Fruit fly (Drosophila melanogaster) whole organism, wandering third instar larva: ENCODE data around the gene fuss.

ENCODE experiments used
- Abd-B ChIP-seq: fragments of >200 bp; optimal IDR thresholded peaks from 2 replicates; lab custom pipeline; 2017; ENCODE audit warnings: missing biosample characterization, missing genetic modification characterization
- CG32264 ChIP-seq: fragments of 200-800 bp; sonication (Bioruptor generic); optimal IDR thresholded peaks from 2 replicates; lab custom pipeline; 2016; ENCODE audit warnings: missing biosample characterization, missing genetic modification characterization
- Hr78 ChIP-seq: fragments of >200 bp; optimal IDR thresholded peaks from 2 replicates; lab custom pipeline; 2017; ENCODE audit warnings: missing biosample characterization, missing genetic modification characterization
- Myc ChIP-seq: fragments of >200 bp; optimal IDR thresholded peaks from 2 replicates; lab custom pipeline; 2017
- OdsH ChIP-seq: fragments of 200-800 bp; sonication (Bioruptor generic); optimal IDR thresholded peaks from 2 replicates; lab custom pipeline; 2016; ENCODE audit warnings: missing biosample characterization, mild to moderate bottlenecking, missing genetic modification characterization
- Sp1 ChIP-seq: fragments of 200-800 bp; sonication (Bioruptor generic); optimal IDR thresholded peaks from 3 replicates; lab custom pipeline; 2019; ENCODE audit warnings: missing biosample characterization, mild to moderate bottlenecking, missing genetic modification characterization, moderate library complexity
- Vsx2 ChIP-seq: fragments of 200-300, 225-300 bp; sonication (Bioruptor generic); optimal IDR thresholded peaks from 2 replicates; lab custom pipeline; 2018; ENCODE audit warnings: missing biosample characterization, missing genetic modification characterization; ENCODE audit not compliant: partially characterized antibody
- br ChIP-seq: fragments of 200-800 bp; sonication (Bioruptor generic); optimal IDR thresholded peaks from 2 replicates; lab custom pipeline; 2016; ENCODE audit warnings: missing biosample characterization, missing genetic modification characterization
- brk ChIP-seq: fragments of 200-800 bp; sonication (Bioruptor generic); optimal IDR thresholded peaks from 2 replicates; lab custom pipeline; 2016; ENCODE audit warnings: missing biosample characterization, mild to moderate bottlenecking, missing genetic modification characterization
- fru ChIP-seq: fragments of 200-800 bp; sonication (Bioruptor generic); optimal IDR thresholded peaks from 3 replicates; lab custom pipeline; 2016; ENCODE audit warnings: missing biosample characterization, mild to moderate bottlenecking, missing genetic modification characterization
- h ChIP-seq: fragments of 200-800 bp; sonication (Bioruptor generic); optimal IDR thresholded peaks from 3 replicates; lab custom pipeline; 2016; ENCODE audit warnings: missing biosample characterization, mild to moderate bottlenecking, missing genetic modification characterization
- pan ChIP-seq: fragments of >200 bp; optimal IDR thresholded peaks from 2 replicates; lab custom pipeline; 2017
- sage ChIP-seq: fragments of 200-800 bp; sonication (Bioruptor generic); optimal IDR thresholded peaks from 2 replicates; lab custom pipeline; 2016; ENCODE audit warnings: missing biosample characterization, mild to moderate bottlenecking, missing genetic modification characterization
- usp ChIP-seq: fragments of >200 bp; optimal IDR thresholded peaks from 2 replicates; lab custom pipeline; 2017; ENCODE audit warnings: missing biosample characterization, missing genetic modification characterization

DNA sequence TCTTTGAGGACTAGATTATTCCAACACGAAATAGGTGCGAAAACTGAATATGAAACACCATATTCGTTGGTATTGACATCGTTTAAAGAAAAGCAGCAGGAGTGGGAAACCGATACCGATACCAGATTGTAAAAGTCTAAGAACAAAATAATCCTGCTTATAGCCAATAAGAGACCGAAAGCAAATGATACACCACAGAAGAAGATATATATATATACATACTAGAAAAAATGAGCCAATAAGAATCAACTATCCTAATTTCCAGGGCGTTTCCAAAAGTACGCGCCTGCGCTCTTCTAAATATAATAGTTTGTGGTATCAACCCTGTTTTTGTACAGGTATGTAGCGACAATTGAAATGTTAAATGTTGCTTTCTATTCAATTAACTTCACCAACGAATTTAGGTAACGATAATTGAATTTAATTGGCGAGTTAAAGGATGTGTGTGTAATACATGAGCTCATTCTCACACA lies at the start of gene fuss:
- TF ChIP-seq Sp1 (GFP tag; lab: Kevin White, UChicago) = no peak
- TF ChIP-seq brk (GFP tag; lab: Kevin White, UChicago) = no peak
- no peak for TF ChIP-seq h
- no peak for TF ChIP-seq br (GFP tag; lab: Kevin White, UChicago)
- no peak for TF ChIP-seq Myc (lab: Kevin White, UChicago)
- TF ChIP-seq pan (lab: Kevin White, UChicago) = no peak
- no peak for TF ChIP-seq Abd-B (GFP tag; lab: Kevin White, UChicago)
- TF ChIP-seq sage (GFP tag; lab: Kevin White, UChicago) = no peak
- no peak for TF ChIP-seq usp
- no peak for TF ChIP-seq fru (GFP tag; lab: Kevin White, UChicago)
- TF ChIP-seq OdsH (GFP tag; lab: Kevin White, UChicago) = no peak
- TF ChIP-seq Hr78 = no peak
- no peak for TF ChIP-seq CG32264 (GFP tag; lab: Kevin White, UChicago)
- TF ChIP-seq Vsx2 (GFP tag; lab: Kevin White, UChicago) = no peak
